Fruit fly (Drosophila melanogaster): ENCODE data around the gene X11Lbeta.

Gene X11Lbeta

dm6 chrX:10721901-10722479 is 94.5 kb downstream of the X11Lbeta start (continued):
- no peak for TF ChIP-seq CG32767 (GFP tag; IDR thresholded peaks at IDR 0.05)
- TF ChIP-seq HLH54F (GFP tag; optimal IDR thresholded peaks at IDR 0.05) = no peak
- no peak for TF ChIP-seq CG9727 (GFP tag; optimal IDR thresholded peaks at IDR 0.05)
- no peak for TF ChIP-seq CG1233 (GFP tag; optimal IDR thresholded peaks at IDR 0.05)
- TF ChIP-seq abd-A (tag; optimal IDR thresholded peaks at IDR 0.05) = peak; percentile 8
- TF ChIP-seq Ptx1 (GFP tag; IDR thresholded peaks at IDR 0.05) = 0 out of 2 replicates have a peak, but pooled peaks have one; percentile 21
- TF ChIP-seq zen (tag; optimal IDR thresholded peaks at IDR 0.05) = no peak
- no peak for TF ChIP-seq CG10462 (GFP tag; optimal IDR thresholded peaks at IDR 0.05)
- TF ChIP-seq ap (GFP tag; IDR thresholded peaks at IDR 0.05) = 0 out of 2 replicates have a peak, but pooled peaks have one; percentile 27
- peak; percentile 18 for TF ChIP-seq CG2678 (tag; optimal IDR thresholded peaks at IDR 0.05)
- TF ChIP-seq amos (GFP tag; IDR thresholded peaks at IDR 0.05; ENCODE audit: partially characterized antibody) = no peak
- peak; percentile 25 for TF ChIP-seq Blimp-1 (GFP tag; optimal IDR thresholded peaks at IDR 0.05)
- TF ChIP-seq CoRest (tag; optimal IDR thresholded peaks at IDR 0.05) = peak; percentile 16
- TF ChIP-seq CG7839 (tag; optimal IDR thresholded peaks at IDR 0.05) = peak; percentile 19
- TF ChIP-seq tgo (GFP tag; IDR thresholded peaks at IDR 0.05) = peak; percentile 39; the same call in 1 of the 3 replicates
- TF ChIP-seq Sox100B (GFP tag; optimal IDR thresholded peaks at IDR 0.05) = peak; percentile 28
- TF ChIP-seq CG12236 (GFP tag; optimal IDR thresholded peaks at IDR 0.05) = no peak
- TF ChIP-seq MTF-1 (GFP tag; optimal IDR thresholded peaks at IDR 0.05; ENCODE audit: borderline replicate concordance) = no peak
- peak; percentile 27 for TF ChIP-seq fd96Cb (tag; optimal IDR thresholded peaks at IDR 0.05)
- peak; percentile 25 for TF ChIP-seq PHDP (tag; optimal IDR thresholded peaks at IDR 0.05)
- no peak for TF ChIP-seq emc (GFP tag; optimal IDR thresholded peaks at IDR 0.05)
- no peak for TF ChIP-seq wdn (GFP tag; IDR thresholded peaks at IDR 0.05)
- no peak for TF ChIP-seq CG7786 (GFP tag; optimal IDR thresholded peaks at IDR 0.05)
- no peak for TF ChIP-seq ham (GFP tag; IDR thresholded peaks at IDR 0.05)
- peak; percentile 25 for TF ChIP-seq CG30403 (GFP tag; optimal IDR thresholded peaks at IDR 0.05)
- no peak for TF ChIP-seq al (GFP tag; IDR thresholded peaks at IDR 0.05)
- no peak for TF ChIP-seq Hey (tag; optimal IDR thresholded peaks at IDR 0.05)
- peak; percentile 34; the same call in 1 of the 2 replicates for TF ChIP-seq sisA (GFP tag; IDR thresholded peaks at IDR 0.05)
- no peak for TF ChIP-seq CG1603 (tag; optimal IDR thresholded peaks at IDR 0.05)
- no peak for TF ChIP-seq CG14965 (GFP tag; optimal IDR thresholded peaks at IDR 0.05; ENCODE audit: borderline replicate concordance)
- TF ChIP-seq CG3281 (GFP tag; optimal IDR thresholded peaks at IDR 0.05) = no peak
- no peak for TF ChIP-seq CG6254 (GFP tag; optimal IDR thresholded peaks at IDR 0.05)
- no peak for TF ChIP-seq trh (GFP tag; optimal IDR thresholded peaks at IDR 0.05)
- TF ChIP-seq Bdp1 (GFP tag; optimal IDR thresholded peaks at IDR 0.05) = no peak
- TF ChIP-seq CG11560 (tag; IDR thresholded peaks at IDR 0.05) = no peak
- peak in 1 of 2 experiments; percentile 24 for TF ChIP-seq eve (GFP tag; optimal IDR thresholded peaks at IDR 0.05)
- TF ChIP-seq ara (GFP tag; IDR thresholded peaks at IDR 0.05) = no peak
- TF ChIP-seq CG11247 (GFP tag; IDR thresholded peaks at IDR 0.05) = no peak
- TF ChIP-seq sr (GFP tag; IDR thresholded peaks at IDR 0.05) = peak; percentile 86
- peak; percentile 44 for TF ChIP-seq dmrt99B (tag; optimal IDR thresholded peaks at IDR 0.05)
- TF ChIP-seq Ets97D (GFP tag; optimal IDR thresholded peaks at IDR 0.05) = no peak
- peak; percentile 52 for TF ChIP-seq CG17359 (tag; optimal IDR thresholded peaks at IDR 0.05)
- peak in 1 of 2 experiments; percentile 59 for TF ChIP-seq Hr51 (GFP tag; optimal IDR thresholded peaks at IDR 0.05)
- TF ChIP-seq HLH3B (GFP tag; IDR thresholded peaks at IDR 0.05) = 0 out of 2 replicates have a peak, but pooled peaks have one; percentile 28
- no peak for TF ChIP-seq Lim3 (GFP tag; IDR thresholded peaks at IDR 0.05)
- TF ChIP-seq CG32772 (GFP tag; IDR thresholded peaks at IDR 0.05) = no peak
- TF ChIP-seq jing (GFP tag; optimal IDR thresholded peaks at IDR 0.05) = no peak
- no peak for TF ChIP-seq CTCF (GFP tag; optimal IDR thresholded peaks at IDR 0.05)
- no peak for TF ChIP-seq pzg (GFP tag; optimal IDR thresholded peaks at IDR 0.05)
- no peak for TF ChIP-seq tap (tag; optimal IDR thresholded peaks at IDR 0.05)
- 0 out of 3 replicates have a peak, but pooled peaks have one; percentile 39 for TF ChIP-seq CG17361 (GFP tag; IDR thresholded peaks at IDR 0.05)
